Fruit fly (Drosophila melanogaster): ENCODE data around the gene IntS14.

DNA sequence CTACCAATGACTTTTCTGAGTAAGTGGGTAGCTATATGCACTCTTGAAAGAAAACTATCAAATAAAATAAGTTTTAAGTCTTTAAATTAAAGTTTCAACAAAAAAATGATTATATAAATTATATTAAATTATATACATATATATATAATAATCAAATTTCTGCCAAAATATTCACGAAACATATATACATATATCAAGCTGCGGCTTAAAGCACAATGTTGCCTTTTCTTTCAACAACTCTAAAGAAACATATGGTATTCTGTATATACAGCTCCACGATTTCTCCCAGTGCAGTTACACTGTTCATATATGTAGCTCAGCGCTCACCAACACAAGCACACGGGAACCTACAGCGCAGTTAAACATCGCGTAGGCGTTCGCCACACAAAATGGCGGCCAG, 28.7 kb upstream of the IntS14 start:
- TF ChIP-seq pan (optimal IDR thresholded peaks at IDR 0.05), result no peak
- no peak for TF ChIP-seq EcR (GFP tag; optimal IDR thresholded peaks at IDR 0.05)

All from whole organism.